Fruit fly (Drosophila melanogaster): ENCODE results near the gene CG5645.

CG5645 gene

dm6 chr3L:12083861-12084260 lies 52.6 kb downstream of the CG5645 start (continued):
- TF ChIP-seq CG10565 (GFP tag; optimal IDR thresholded peaks at IDR 0.05) (no peak), wek (GFP tag; optimal IDR thresholded peaks at IDR 0.05) (peak; percentile 87), ham (GFP tag; IDR thresholded peaks at IDR 0.05) (no peak), CG4328 (GFP tag; optimal IDR thresholded peaks at IDR 0.05) (peak; percentile 57), tna (GFP tag; IDR thresholded peaks at IDR 0.05; ENCODE audit: partially characterized antibody) (no peak), CG31365 (tag; optimal IDR thresholded peaks at IDR 0.05) (peak; percentile 49), CG13287 (GFP tag; IDR thresholded peaks at IDR 0.05; ENCODE audit: partially characterized antibody) (no peak), CG11456 (GFP tag; IDR thresholded peaks at IDR 0.05) (no peak), gem (tag; optimal IDR thresholded peaks at IDR 0.05) (peak; percentile 70), CG17359 (tag; optimal IDR thresholded peaks at IDR 0.05) (peak; percentile 67), nerfin-2 (GFP tag; IDR thresholded peaks at IDR 0.05; ENCODE audit: partially characterized antibody) (no peak), sens-2 (GFP tag; IDR thresholded peaks at IDR 0.05) (no peak), Antp (GFP tag; optimal IDR thresholded peaks at IDR 0.05) (no peak), pb (GFP tag; optimal IDR thresholded peaks at IDR 0.05) (no peak), Lim3 (GFP tag; IDR thresholded peaks at IDR 0.05) (no peak), Sry-β (GFP tag; optimal IDR thresholded peaks at IDR 0.05) (peak; percentile 47), CG17328 (GFP tag; IDR thresholded peaks at IDR 0.05) (no peak; the same call in 1 of the 2 replicates), CG11085 (GFP tag; IDR thresholded peaks at IDR 0.05) (no peak), CG5245 (GFP tag; optimal IDR thresholded peaks at IDR 0.05) (no peak), CG9609 (GFP tag; optimal IDR thresholded peaks at IDR 0.05) (no peak), Scr (GFP tag; IDR thresholded peaks at IDR 0.05; ENCODE audit: partially characterized antibody) (no peak), psq (GFP tag; optimal IDR thresholded peaks at IDR 0.05) (no peak), CG17829 (tag; optimal IDR thresholded peaks at IDR 0.05) (peak; percentile 70), br (optimal IDR thresholded peaks at IDR 0.05) (no peak), CG10147 (GFP tag; optimal IDR thresholded peaks at IDR 0.05) (peak; percentile 6), unpg (GFP tag; optimal IDR thresholded peaks at IDR 0.05) (peak; percentile 60), pfk (GFP tag; optimal IDR thresholded peaks at IDR 0.05) (peak; percentile 31), aop (GFP tag; IDR thresholded peaks at IDR 0.05) (no peak), Bdp1 (GFP tag; optimal IDR thresholded peaks at IDR 0.05) (peak; percentile 3), Drgx (GFP tag; IDR thresholded peaks at IDR 0.05) (no peak), crol (GFP tag; IDR thresholded peaks at IDR 0.05) (no peak), fd3F (GFP tag; optimal IDR thresholded peaks at IDR 0.05) (no peak), ATbp (GFP tag; optimal IDR thresholded peaks at IDR 0.05) (peak; percentile 87), grau (tag; optimal IDR thresholded peaks at IDR 0.05) (peak; percentile 41), CG43689 (GFP tag; IDR thresholded peaks at IDR 0.05) (no peak), wdn (GFP tag; IDR thresholded peaks at IDR 0.05) (no peak), dm (GFP tag; optimal IDR thresholded peaks at IDR 0.05) (no peak), ems (GFP tag; optimal IDR thresholded peaks at IDR 0.05) (no peak), CG4617 (GFP tag; optimal IDR thresholded peaks at IDR 0.05; ENCODE audit: borderline replicate concordance) (no peak), mam (GFP tag; optimal IDR thresholded peaks at IDR 0.05) (no peak), CG6813 (GFP tag; optimal IDR thresholded peaks at IDR 0.05) (peak; percentile 84), oc (tag; optimal IDR thresholded peaks at IDR 0.05) (peak; percentile 12), HLH3B (GFP tag; IDR thresholded peaks at IDR 0.05) (peak; percentile 31; the same call in 1 of the 2 replicates), CG7928 (GFP tag; optimal IDR thresholded peaks at IDR 0.05) (no peak), CG34422 (GFP tag; IDR thresholded peaks at IDR 0.05) (no peak), ap (GFP tag; IDR thresholded peaks at IDR 0.05) (no peak), lab (GFP tag; optimal IDR thresholded peaks at IDR 0.05) (peak; percentile 76), Ssrp (tag; optimal IDR thresholded peaks at IDR 0.05) (no peak), E2f1 (GFP tag; IDR thresholded peaks at IDR 0.05) (no peak), CTCF (GFP tag; optimal IDR thresholded peaks at IDR 0.05) (peak; percentile 50), CG33213 (GFP tag; optimal IDR thresholded peaks at IDR 0.05) (peak; percentile 31), Chrac-16 (GFP tag; optimal IDR thresholded peaks at IDR 0.05) (no peak)
